Fruit fly (Drosophila melanogaster) whole organism: ENCODE results near the gene AstCC.
A peak's percentile ranks its signal among the peaks of the same experiment; 100 is the strongest.

ENCODE experiments used
- CG8478 ChIP-seq: fragments of >200 bp; optimal IDR thresholded peaks from 2 replicates; lab custom pipeline; 2018; ENCODE audit warnings: inconsistent platforms
- Dll ChIP-seq: fragments of >200 bp; optimal IDR thresholded peaks from 2 replicates; lab custom pipeline; 2017
- EcR ChIP-seq, 2 experiments: fragments of >200 bp; optimal IDR thresholded peaks; 2 replicates each; lab custom pipeline; 2017; ENCODE audit warnings: missing biosample characterization in 2 of 2, missing genetic modification characterization in 2 of 2, missing genetic modification reagents in 2 of 2
- pan ChIP-seq: fragments of >200 bp; optimal IDR thresholded peaks from 2 replicates; lab custom pipeline; 2017
- psq ChIP-seq: fragments of >200 bp; optimal IDR thresholded peaks from 2 replicates; lab custom pipeline; 2017
- usp ChIP-seq: fragments of >200 bp; optimal IDR thresholded peaks from 2 replicates; lab custom pipeline; 2017; ENCODE audit warnings: missing biosample characterization, missing genetic modification characterization, mixed read lengths

Gene AstCC

DNA sequence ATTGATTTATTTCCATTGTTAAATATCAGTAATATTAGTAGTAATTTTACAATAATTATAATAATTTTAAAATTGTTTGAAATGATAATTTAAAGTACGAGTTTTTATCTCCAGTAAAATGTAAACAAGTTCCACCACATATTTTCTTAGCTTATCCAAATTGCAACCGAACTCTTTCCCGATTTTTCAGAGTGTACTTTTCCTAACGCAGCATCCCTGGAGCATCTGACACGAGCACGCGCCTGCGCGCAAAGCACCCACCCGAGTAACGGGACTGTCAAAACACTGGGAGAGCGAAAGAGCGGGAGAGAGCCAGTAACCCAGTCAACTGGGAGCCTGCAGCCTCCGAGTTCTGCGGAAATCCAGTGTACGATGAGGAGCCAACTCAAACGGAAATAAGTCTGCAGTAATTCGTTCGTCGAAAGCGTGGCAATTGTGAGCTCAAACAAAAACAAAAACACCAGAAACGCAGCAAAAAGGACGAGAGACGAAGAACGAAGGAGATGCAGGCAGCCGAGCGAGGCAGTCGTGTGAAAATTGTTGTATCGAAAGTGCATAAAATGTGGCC lies 1.4 kb upstream of the AstCC start, which contains the start of gene CG16854:
Gene CG16854, plus strand, starts transcription at position 365 of the 568 bp plus-strand sequence.
- TF ChIP-seq pan (lab: Kevin White, UChicago) (no peak), CG8478 (lab: Kevin White, UChicago) (no peak), usp (GFP tag; lab: Kevin White, UChicago) (no peak), Dll (lab: Kevin White, UChicago) (no peak), psq (no peak)

DNA sequence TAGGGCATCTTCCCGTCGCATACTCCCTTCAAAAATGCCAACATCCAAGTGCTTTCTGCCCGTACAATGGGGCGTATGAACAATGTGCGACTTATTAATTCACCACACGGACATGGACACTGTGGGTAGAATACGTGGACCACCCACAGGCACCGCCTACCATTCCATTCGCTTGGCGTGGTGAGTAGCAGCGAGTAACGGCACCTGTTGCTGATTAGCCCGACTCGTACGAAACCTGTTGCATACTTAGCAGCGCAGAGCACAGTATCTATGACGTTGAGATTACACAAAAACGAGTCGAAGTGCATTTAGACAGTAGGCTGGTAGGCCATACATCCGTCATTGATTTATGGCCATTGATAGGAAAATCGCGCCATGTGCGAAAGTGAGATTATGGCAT lies 3.0 kb downstream of the AstCC start:
- TF ChIP-seq pan (lab: Kevin White, UChicago) (no peak), Dll (lab: Kevin White, UChicago) (no peak), CG8478 (lab: Kevin White, UChicago) (no peak)

DNA sequence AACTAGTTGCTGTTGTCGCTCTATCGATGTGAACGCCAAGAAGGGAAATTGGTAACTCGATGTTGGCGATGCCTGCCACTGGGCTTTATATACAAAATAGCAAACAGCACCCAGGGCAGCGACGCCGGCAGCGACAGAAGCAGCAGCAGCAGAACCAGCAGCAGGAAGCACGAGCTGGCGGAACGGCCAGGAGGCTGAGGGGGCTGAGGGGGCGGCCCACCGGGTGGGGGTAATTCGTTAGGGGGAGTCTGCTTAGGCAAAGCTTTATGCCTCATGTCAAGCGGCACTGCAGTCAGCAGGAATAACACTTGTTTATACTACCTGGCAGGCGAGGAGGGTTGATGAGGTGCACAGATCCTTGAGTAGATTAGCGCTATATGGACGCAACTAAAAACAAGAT lies 3.7 kb downstream of the AstCC start, which contains the start of gene AstC:
Gene AstC, minus strand, starts transcription at position 63 of the 400 bp plus-strand sequence.
- TF ChIP-seq CG8478 (lab: Kevin White, UChicago) = no peak
- TF ChIP-seq usp (GFP tag; lab: Kevin White, UChicago) = no peak
- no peak for TF ChIP-seq Dll (lab: Kevin White, UChicago)
- TF ChIP-seq psq = no peak
- no peak for TF ChIP-seq pan (lab: Kevin White, UChicago)
- TF ChIP-seq EcR (GFP tag; optimal IDR thresholded peaks at IDR 0.05; lab: Kevin White, UChicago) = no peak

DNA sequence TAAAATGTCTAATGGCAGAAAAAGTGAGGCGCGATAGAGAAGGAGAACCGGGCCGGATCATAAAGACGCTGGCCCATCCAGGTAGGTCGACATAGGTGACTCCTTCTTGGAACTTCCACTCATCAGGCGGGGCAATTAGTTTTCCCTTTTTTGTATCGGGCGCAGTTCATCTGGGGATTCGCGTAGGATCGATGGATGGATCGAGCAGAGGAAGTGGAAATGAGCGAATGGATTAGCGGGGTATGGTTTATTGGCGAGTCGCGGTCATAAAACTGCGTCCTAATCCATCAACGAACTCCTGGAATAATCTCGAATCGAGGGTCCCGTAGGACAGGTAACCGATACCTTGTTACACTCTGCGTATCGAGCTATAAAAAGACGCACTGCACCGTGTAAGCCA lies 9.9 kb downstream of the AstCC start, which contains the start of gene CG43725:
Gene CG43725, plus strand, starts transcription at position 400 of the 400 bp plus-strand sequence.
- TF ChIP-seq CG8478 (lab: Kevin White, UChicago) (no peak), Dll (lab: Kevin White, UChicago) (no peak), psq (no peak), EcR (GFP tag; optimal IDR thresholded peaks at IDR 0.05; lab: Kevin White, UChicago) (no peak), pan (lab: Kevin White, UChicago) (no peak), usp (GFP tag; lab: Kevin White, UChicago) (no peak)

DNA sequence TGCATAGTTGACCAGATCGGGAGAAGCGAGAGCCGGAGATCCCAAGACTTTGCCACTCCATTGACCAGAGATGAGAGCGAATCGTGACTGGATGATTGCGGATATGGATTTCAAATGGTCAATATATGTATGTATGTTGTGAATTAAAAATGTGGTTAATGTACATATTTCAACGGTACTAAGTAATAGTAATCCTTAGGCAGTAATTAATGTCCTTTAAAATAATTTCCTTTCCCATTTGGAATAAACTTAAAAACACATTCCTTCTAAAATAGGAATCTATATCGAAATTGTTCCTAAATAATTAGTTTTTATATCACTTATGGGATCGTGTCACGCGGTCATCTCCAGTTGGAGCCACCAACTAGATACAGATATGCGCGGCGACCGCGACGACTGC lies 11.1 kb downstream of the AstCC start:
- TF ChIP-seq EcR (GFP tag; optimal IDR thresholded peaks at IDR 0.05; lab: Kevin White, UChicago) = no peak
- no peak for TF ChIP-seq psq
- TF ChIP-seq pan (lab: Kevin White, UChicago) = no peak
- TF ChIP-seq Dll (lab: Kevin White, UChicago) = no peak
- TF ChIP-seq CG8478 (lab: Kevin White, UChicago) = no peak
- TF ChIP-seq usp (GFP tag; lab: Kevin White, UChicago) = no peak

DNA sequence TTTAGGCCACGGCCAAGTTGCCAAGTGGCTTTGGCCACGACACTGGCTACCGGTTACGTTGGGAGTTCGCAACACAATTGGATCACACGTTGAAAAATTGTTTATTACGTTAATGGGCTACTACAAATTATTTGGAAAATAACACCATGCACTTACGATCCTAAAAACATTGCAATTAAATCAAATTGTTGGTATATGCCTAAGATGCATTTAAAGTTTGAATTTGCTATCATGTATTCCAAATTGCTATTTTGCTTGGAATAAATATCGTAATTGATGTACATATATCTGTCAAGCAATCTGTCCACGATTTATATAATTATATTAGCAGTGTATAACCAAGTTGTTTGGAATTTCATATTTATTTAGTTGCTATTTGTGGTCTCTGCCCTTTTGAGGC lies 12.1 kb downstream of the AstCC start:
- TF ChIP-seq Dll (lab: Kevin White, UChicago) (no peak), psq (no peak), CG8478 (lab: Kevin White, UChicago) (no peak), usp (GFP tag; lab: Kevin White, UChicago) (no peak), pan (lab: Kevin White, UChicago) (no peak), EcR (GFP tag; optimal IDR thresholded peaks at IDR 0.05; lab: Kevin White, UChicago) (no peak)

DNA sequence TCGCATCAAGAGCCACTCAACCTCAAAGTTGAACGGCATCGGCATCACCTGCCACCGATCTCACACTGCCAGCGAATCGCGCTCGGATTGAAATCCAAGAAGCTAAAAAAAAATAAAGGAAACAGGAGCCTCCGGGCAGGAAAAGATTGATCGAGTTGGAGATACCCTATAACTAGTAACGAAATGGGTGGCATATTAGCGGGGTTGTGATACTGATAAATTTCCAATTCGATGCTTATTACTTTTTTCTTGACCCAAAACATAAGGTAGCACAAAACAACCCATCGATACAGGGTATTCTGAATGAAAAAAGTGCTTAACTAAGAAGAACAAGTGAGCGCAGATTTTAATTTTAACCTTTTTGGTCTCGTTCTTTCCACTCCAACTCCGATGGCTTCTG lies 12.8 kb downstream of the AstCC start:
- TF ChIP-seq psq (no peak), pan (lab: Kevin White, UChicago) (peak; percentile 75), EcR (GFP tag; optimal IDR thresholded peaks at IDR 0.05; lab: Kevin White, UChicago) (peak in 1 of 2 experiments; percentile 39)

DNA sequence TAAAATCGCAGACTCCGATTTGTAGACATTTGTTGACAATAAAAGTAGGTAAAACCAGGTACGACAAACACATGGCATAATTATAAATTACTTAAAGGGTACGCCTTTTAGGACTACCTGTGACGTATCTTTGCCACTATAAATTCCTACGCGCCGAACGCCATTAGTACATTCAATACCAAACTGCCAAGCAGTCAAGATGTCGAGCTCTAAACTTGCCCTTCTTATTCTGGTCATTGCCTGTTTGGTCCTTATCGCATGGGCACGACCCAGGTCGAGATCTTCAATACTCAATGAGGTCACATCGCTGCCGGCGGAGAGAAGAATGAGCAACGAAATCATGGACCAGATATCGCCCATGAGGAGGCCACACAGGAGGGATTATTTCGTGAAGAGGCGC lies 14.2 kb downstream of the AstCC start, which contains the start of gene CG14915:
Gene CG14915, plus strand, starts transcription at position 166 of the 400 bp plus-strand sequence.
- TF ChIP-seq pan (lab: Kevin White, UChicago) (no peak), Dll (lab: Kevin White, UChicago) (no peak), CG8478 (lab: Kevin White, UChicago) (no peak)

DNA sequence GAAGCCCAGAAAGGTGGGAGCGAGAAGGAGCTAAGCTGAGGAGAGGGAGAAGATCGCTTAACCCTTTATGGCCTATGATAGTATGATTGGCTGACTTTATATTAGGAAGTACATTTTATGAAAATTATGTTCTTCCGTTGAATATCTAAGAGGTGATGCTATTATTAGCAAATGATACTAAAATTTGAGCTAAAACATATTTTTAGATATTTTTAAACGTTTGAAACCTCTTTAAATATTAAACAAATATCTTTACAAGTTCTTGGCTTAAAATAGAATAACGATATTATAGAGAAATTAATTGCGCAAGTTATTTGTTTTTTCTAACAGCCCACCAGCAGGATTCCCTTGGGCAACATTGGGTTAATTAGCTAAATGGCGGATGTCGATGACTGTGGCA lies 15.6 kb downstream of the AstCC start:
- TF ChIP-seq Dll (lab: Kevin White, UChicago) (no peak), psq (no peak), usp (GFP tag; lab: Kevin White, UChicago) (no peak), CG8478 (lab: Kevin White, UChicago) (no peak), pan (lab: Kevin White, UChicago) (no peak), EcR (GFP tag; optimal IDR thresholded peaks at IDR 0.05; lab: Kevin White, UChicago) (no peak)

DNA sequence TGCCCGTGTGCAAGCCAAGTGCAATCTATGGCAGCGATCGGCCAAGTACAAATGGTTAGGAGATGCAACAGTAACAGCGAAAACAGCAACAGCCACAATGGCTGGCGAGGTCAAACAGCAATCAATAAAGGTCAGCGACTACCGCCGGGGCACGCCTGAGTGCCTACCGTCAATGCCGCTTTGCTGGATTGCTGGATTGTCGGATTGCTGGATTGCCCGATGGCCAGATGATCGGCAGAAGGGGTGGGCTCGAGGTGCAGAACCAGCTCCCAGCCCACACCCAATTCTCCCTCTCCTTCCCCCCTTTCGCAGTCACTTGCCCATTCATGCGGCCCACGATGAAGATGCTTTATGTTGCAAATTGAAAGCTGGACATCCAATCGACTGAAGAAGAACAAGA lies 16.1 kb downstream of the AstCC start:
- TF ChIP-seq Dll (lab: Kevin White, UChicago) (no peak), usp (GFP tag; lab: Kevin White, UChicago) (no peak), pan (lab: Kevin White, UChicago) (no peak), psq (no peak), EcR (GFP tag; optimal IDR thresholded peaks at IDR 0.05; lab: Kevin White, UChicago) (no peak), CG8478 (lab: Kevin White, UChicago) (no peak)

DNA sequence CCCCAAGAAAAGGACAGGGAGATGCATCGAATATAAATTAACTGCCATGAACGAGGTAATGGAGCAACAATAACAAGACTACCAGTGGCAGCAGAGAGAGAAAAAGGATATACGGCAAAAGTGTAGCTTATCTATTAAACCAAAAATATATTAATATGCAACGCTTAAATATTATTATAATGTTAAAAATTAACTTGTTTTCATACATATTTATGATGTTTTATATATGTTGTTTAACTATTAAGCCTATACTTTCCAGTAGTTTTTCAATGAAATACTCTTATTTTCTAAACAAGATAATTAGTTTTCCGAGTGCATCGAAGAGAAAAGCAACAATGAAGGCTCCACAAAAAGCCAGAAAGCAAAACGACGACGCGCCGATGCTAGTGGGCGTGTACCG lies 16.6 kb downstream of the AstCC start:
- TF ChIP-seq EcR (GFP tag; optimal IDR thresholded peaks at IDR 0.05; lab: Kevin White, UChicago) (no peak), Dll (lab: Kevin White, UChicago) (no peak), usp (GFP tag; lab: Kevin White, UChicago) (no peak), psq (no peak), CG8478 (lab: Kevin White, UChicago) (no peak), pan (lab: Kevin White, UChicago) (no peak)

DNA sequence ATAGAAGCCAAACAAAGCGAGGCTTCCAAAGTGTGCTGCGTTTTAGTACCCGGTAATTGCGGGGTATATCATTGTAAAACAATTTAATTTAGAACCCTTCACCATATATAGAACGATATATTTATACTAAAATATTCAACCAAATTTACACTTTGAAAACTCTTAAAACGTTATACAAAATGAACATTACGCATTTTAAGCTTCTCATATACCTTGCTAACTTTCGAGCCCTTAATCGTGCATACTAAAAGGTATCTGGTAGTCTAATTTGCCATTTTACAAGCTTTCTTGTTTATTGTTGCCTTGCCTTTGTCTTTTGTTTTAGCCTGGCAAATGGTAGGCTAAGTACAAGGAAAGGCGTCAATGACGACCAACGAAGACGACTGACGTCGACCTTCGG lies 17.1 kb downstream of the AstCC start:
- TF ChIP-seq usp (GFP tag; lab: Kevin White, UChicago) = no peak
- peak; percentile 73 for TF ChIP-seq pan (lab: Kevin White, UChicago)
